Fruit fly (Drosophila melanogaster): Measurements from ENCODE around the gene nmdyn-D7.
A peak's percentile ranks its signal among the peaks of the same experiment; 100 is the strongest.

nmdyn-D7 gene

DNA sequence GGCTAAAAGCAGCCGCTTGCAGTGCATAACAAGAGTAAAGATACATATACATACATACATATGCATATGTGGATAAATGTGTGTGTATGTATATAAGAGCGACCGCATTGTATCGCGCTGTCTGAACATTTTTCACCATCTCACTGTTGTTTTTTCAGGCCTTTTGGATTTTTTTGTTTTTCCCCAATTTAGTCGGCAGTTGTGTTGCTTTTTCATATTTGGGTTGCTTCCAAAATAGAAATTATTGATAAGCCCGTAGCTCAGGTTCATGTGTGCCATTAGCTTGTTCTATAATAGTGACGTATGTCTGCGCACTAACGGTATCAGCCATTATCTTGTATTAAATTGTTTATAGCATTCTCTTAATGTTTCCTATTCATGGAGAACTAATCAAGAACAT lies 20.8 kb downstream of the nmdyn-D7 start:
- no peak for TF ChIP-seq brk (GFP tag; optimal IDR thresholded peaks at IDR 0.05)
- TF ChIP-seq Rel (GFP tag; optimal IDR thresholded peaks at IDR 0.05): no peak
- TF ChIP-seq Rel (tag; optimal IDR thresholded peaks at IDR 0.05): peak; percentile 96

DNA sequence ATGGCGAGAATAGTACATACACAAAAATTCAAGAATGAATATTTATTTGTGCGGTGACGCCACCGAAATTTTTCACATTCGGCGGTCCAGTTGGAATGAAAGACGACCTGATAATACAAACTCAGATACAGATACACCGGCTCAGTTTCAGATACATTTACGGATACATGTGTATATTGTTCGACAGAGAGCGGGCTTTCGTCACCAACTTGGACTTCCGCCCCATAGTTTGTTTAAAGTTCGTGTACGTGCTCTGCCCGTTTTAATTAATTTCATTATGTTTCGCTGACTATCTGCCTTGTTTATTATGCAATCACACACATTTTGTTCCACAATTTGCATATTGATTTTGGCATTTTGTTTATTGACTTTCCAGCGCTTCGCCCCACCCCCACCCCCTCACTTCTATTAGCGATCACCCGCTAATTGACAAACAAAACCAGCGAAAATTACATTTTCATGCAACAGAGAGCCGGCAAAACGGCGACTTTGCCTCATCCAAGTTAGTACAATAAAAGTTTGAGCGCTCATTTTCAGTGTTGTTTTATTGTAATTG lies 21.5 kb downstream of the nmdyn-D7 start:
- TF ChIP-seq ey (GFP tag; optimal IDR thresholded peaks at IDR 0.05): no peak
- no peak for TF ChIP-seq sage (GFP tag; optimal IDR thresholded peaks at IDR 0.05)
- TF ChIP-seq rgr (GFP tag; optimal IDR thresholded peaks at IDR 0.05): peak; percentile 62
- peak; percentile 23 for TF ChIP-seq Hr83 (GFP tag; optimal IDR thresholded peaks at IDR 0.05; ENCODE audit: poor library complexity, severe bottlenecking)
- TF ChIP-seq lola (GFP tag; optimal IDR thresholded peaks at IDR 0.05): no peak
- peak; percentile 1 for TF ChIP-seq Jra (GFP tag; optimal IDR thresholded peaks at IDR 0.05)
- TF ChIP-seq HLH106 (tag; optimal IDR thresholded peaks at IDR 0.05): peak; percentile 22
- peak in 1 of 2 experiments; percentile 7 for TF ChIP-seq foxo (GFP tag; optimal IDR thresholded peaks at IDR 0.05)
- no peak for TF ChIP-seq fru (GFP tag; optimal IDR thresholded peaks at IDR 0.05)
- peak; percentile 5 for TF ChIP-seq Sp1 (GFP tag; optimal IDR thresholded peaks at IDR 0.05)
- peak; percentile 3 for TF ChIP-seq dmrt93B (GFP tag; optimal IDR thresholded peaks at IDR 0.05)
- TF ChIP-seq OdsH (GFP tag; optimal IDR thresholded peaks at IDR 0.05): peak; percentile 56
- peak; percentile 42 for TF ChIP-seq h (GFP tag; optimal IDR thresholded peaks at IDR 0.05)

DNA sequence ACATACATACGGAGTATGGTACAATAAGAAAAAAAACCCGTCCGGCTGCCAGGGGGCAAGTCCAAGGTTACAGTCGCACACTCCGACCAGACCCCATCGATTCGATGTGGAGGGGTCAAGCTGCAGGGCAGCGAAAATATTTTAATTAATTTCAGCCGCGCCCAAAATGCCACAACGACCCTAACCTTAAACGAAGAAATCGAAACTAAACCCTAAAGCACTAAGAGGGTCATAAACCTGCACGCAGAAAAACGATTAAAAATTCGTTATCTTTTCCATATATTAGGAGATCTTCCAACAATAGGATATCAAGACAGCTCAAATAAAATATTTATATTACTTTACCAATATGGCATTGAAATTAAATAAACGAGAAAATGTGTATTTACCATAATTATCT lies 22.2 kb downstream of the nmdyn-D7 start:
- TF ChIP-seq sage (GFP tag; optimal IDR thresholded peaks at IDR 0.05): peak; percentile 22
- peak; percentile 23 for TF ChIP-seq rgr (GFP tag; optimal IDR thresholded peaks at IDR 0.05)
- no peak for TF ChIP-seq ey (GFP tag; optimal IDR thresholded peaks at IDR 0.05)

DNA sequence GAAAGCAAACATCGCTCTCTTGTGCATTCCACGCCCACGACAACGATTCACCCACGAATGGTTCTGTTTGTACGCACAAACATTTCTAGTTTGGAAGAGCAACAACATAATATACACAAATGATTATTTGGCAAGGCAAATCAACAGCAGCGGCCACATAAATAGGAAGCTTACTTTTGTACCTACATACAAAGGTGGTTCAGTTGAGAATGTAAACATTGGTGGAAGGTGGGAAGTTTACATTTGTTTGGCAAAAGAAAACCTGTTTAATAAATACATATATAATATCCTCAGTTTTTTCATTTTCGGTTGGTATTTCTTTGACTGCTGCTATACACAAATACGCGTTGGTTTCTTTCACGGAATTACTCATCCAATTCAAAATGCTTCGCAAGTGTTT lies 22.8 kb downstream of the nmdyn-D7 start:
- no peak for TF ChIP-seq Dfd (GFP tag; optimal IDR thresholded peaks at IDR 0.05)
- TF ChIP-seq Hnf4 (GFP tag; optimal IDR thresholded peaks at IDR 0.05): peak; percentile 67
- TF ChIP-seq h (GFP tag; optimal IDR thresholded peaks at IDR 0.05): peak; percentile 74
- peak; percentile 32 for TF ChIP-seq psq (GFP tag; optimal IDR thresholded peaks at IDR 0.05)
- TF ChIP-seq fru (GFP tag; optimal IDR thresholded peaks at IDR 0.05): peak; percentile 23
- peak; percentile 58 for TF ChIP-seq OdsH (GFP tag; optimal IDR thresholded peaks at IDR 0.05)
- TF ChIP-seq dsf (GFP tag; optimal IDR thresholded peaks at IDR 0.05; ENCODE audit: borderline replicate concordance): peak; percentile 39
- TF ChIP-seq GATAd (GFP tag; optimal IDR thresholded peaks at IDR 0.05): peak; percentile 16
- no peak for TF ChIP-seq Hr78 (GFP tag; optimal IDR thresholded peaks at IDR 0.05)
- no peak for TF ChIP-seq N (GFP tag; optimal IDR thresholded peaks at IDR 0.05)
- TF ChIP-seq tai (GFP tag; optimal IDR thresholded peaks at IDR 0.05): no peak
- peak in 1 of 2 experiments; percentile 65 for TF ChIP-seq foxo (GFP tag; optimal IDR thresholded peaks at IDR 0.05)
- peak; percentile 67 for TF ChIP-seq ey (GFP tag; optimal IDR thresholded peaks at IDR 0.05)
- TF ChIP-seq rgr (GFP tag; optimal IDR thresholded peaks at IDR 0.05): peak; percentile 77
- peak; percentile 36 for TF ChIP-seq Rel (GFP tag; optimal IDR thresholded peaks at IDR 0.05)
- TF ChIP-seq Rel (tag; optimal IDR thresholded peaks at IDR 0.05): no peak
- no peak for TF ChIP-seq Dif (GFP tag; optimal IDR thresholded peaks at IDR 0.05; ENCODE audit: partially characterized antibody)
- TF ChIP-seq CG9705 (GFP tag; optimal IDR thresholded peaks at IDR 0.05): no peak
- TF ChIP-seq br (GFP tag; optimal IDR thresholded peaks at IDR 0.05): peak; percentile 37
- TF ChIP-seq dmrt93B (GFP tag; optimal IDR thresholded peaks at IDR 0.05): no peak
- TF ChIP-seq sv (GFP tag; optimal IDR thresholded peaks at IDR 0.05): peak; percentile 91
- TF ChIP-seq usp (GFP tag; optimal IDR thresholded peaks at IDR 0.05): no peak
- TF ChIP-seq sage (GFP tag; optimal IDR thresholded peaks at IDR 0.05): no peak
- TF ChIP-seq Sp1 (GFP tag; optimal IDR thresholded peaks at IDR 0.05): peak; percentile 22
- TF ChIP-seq woc (GFP tag; optimal IDR thresholded peaks at IDR 0.05): peak; percentile 9
- peak; percentile 38 for TF ChIP-seq HLH106 (tag; optimal IDR thresholded peaks at IDR 0.05)
- TF ChIP-seq Jra (GFP tag; optimal IDR thresholded peaks at IDR 0.05): no peak

DNA sequence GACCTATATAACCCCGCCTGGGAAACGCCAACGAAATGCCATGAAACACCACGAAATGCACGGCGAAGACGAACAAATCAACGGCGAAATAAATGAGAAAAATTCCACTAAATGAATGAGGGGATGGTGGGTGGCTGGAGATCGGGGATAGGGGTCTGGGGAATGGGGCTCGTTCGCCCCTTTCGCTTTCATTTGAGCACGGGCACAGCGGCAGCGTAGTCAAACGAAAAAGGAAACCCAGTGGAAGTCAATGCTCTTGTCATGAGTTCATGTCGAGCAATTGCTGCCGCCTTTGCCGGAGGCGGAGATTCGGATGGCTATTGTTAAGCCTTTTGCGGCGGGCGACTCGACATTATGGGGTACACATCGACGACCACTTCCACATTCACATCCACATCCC lies 23.5 kb downstream of the nmdyn-D7 start:
- TF ChIP-seq Dif (GFP tag; optimal IDR thresholded peaks at IDR 0.05; ENCODE audit: partially characterized antibody) (no peak), Dfd (GFP tag; optimal IDR thresholded peaks at IDR 0.05) (no peak), Hr78 (GFP tag; optimal IDR thresholded peaks at IDR 0.05) (no peak), GATAd (GFP tag; optimal IDR thresholded peaks at IDR 0.05) (no peak), woc (GFP tag; optimal IDR thresholded peaks at IDR 0.05) (no peak)
